Fruit fly (Drosophila melanogaster) Kc167 (cell line): Measurements from ENCODE around the gene CG8562.

ENCODE experiments used
- Sin3A ChIP-seq: fragments of >200 bp; optimal IDR thresholded peaks from 2 replicates; lab custom pipeline; 2018; ENCODE audit warnings: missing external identifiers
- insv ChIP-seq: fragments of >200 bp; optimal IDR thresholded peaks from 3 replicates; lab custom pipeline; 2018; ENCODE audit warnings: missing external identifiers
- psq ChIP-seq: fragments of >200 bp; optimal IDR thresholded peaks from 2 replicates; lab custom pipeline; 2017; ENCODE audit warnings: missing external identifiers
- ttk ChIP-seq: sonication (Bioruptor generic); optimal IDR thresholded peaks from 2 replicates; lab custom pipeline; 2017; ENCODE audit warnings: missing external identifiers

DNA sequence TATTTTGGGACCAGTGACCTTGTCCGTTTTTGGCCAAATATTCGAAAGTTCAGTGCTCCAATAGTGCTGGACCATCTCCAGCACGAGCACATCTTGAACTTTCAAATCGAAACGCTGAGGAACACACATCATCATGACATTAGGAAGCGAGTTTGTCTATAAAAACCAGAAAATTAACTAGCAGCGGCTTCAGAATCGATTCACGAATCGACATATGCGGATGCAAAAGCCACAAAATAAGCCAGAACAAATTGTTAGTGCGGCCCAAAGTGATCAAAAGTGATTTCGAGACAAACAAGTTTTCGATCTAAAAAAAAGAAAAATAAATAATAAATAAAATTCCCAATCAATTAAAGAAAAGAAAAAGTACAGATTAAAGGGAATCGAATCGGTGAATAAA, 7.6 kb upstream of the CG8562 start, which contains the start of gene CG8563:
- TF ChIP-seq Sin3A (lab: Kevin White, UChicago): no peak
- TF ChIP-seq ttk (lab: Kevin White, UChicago): no peak
- no peak for TF ChIP-seq psq (lab: Kevin White, UChicago)
- TF ChIP-seq insv (lab: Kevin White, UChicago): no peak
